Worm (Caenorhabditis elegans): Measurements from ENCODE around the gene C14C10.5.

ce11 chrV:12556904-12557303 is 43.1 kb upstream of the C14C10.5 start:
- TF ChIP-seq fkh-10 (GFP tag; optimal IDR thresholded peaks at IDR 0.05): no peak
- no peak for TF ChIP-seq ceh-19 (GFP tag; optimal IDR thresholded peaks at IDR 0.05)
- no peak for TF ChIP-seq ama-1 (optimal IDR thresholded peaks at IDR 0.05)
- TF ChIP-seq K09A11.1 (tag; optimal IDR thresholded peaks at IDR 0.05; ENCODE audit: insufficient read depth): no peak
- TF ChIP-seq pqm-1 (tag; optimal IDR thresholded peaks at IDR 0.05): no peak
- TF ChIP-seq ceh-34 (tag; optimal IDR thresholded peaks at IDR 0.05): no peak
- no peak for TF ChIP-seq pha-4 (tag; optimal IDR thresholded peaks at IDR 0.05)
- no peak for TF ChIP-seq elt-4 (tag; optimal IDR thresholded peaks at IDR 0.05)
- TF ChIP-seq fax-1 (tag; optimal IDR thresholded peaks at IDR 0.05): no peak
- TF ChIP-seq unc-86 (tag; optimal IDR thresholded peaks at IDR 0.05): no peak
- no peak for TF ChIP-seq ceh-14 (tag; optimal IDR thresholded peaks at IDR 0.05)
- no peak for TF ChIP-seq hlh-13 (GFP tag; optimal IDR thresholded peaks at IDR 0.05)
- TF ChIP-seq pag-3 (tag; optimal IDR thresholded peaks at IDR 0.05; ENCODE audit: borderline replicate concordance): no peak

Data from whole organism, late embryonic.